Worm (Caenorhabditis elegans) whole organism, mixed stage, embryonic: Measurements from ENCODE around the gene F38B6.7.

Source experiments
- M03D4.4 ChIP-seq: sonication (generic microtip); optimal IDR thresholded peaks from 2 replicates; lab custom pipeline; 2017; ENCODE audit warnings: mild to moderate bottlenecking, missing genetic modification characterization, missing compliant biosample characterization
- bed-3 ChIP-seq: fragments of 200-800 bp; sonication (Bioruptor generic); optimal IDR thresholded peaks from 3 replicates; lab custom pipeline; 2018; ENCODE audit warnings: mild to moderate bottlenecking, missing genetic modification characterization, moderate library complexity, missing compliant biosample characterization
- blmp-1 ChIP-seq: fragments of 150-350 bp; optimal IDR thresholded peaks from 2 replicates; lab custom pipeline; 2014; ENCODE audit warnings: missing biosample characterization, missing genetic modification characterization
- ceh-39 ChIP-seq: fragments of 150-350 bp; optimal IDR thresholded peaks from 2 replicates; lab custom pipeline; 2014; ENCODE audit warnings: missing biosample characterization, missing genetic modification characterization
- ceh-83 ChIP-seq: fragments of 200-800 bp; sonication (Bioruptor generic); optimal IDR thresholded peaks from 2 replicates; lab custom pipeline; 2018; ENCODE audit warnings: mild to moderate bottlenecking, missing genetic modification characterization, missing compliant biosample characterization
- ces-1 ChIP-seq: fragments of 150-350 bp; optimal IDR thresholded peaks from 2 replicates; lab custom pipeline; 2014; ENCODE audit warnings: missing biosample characterization, missing genetic modification reagents, missing genetic modification characterization
- cnd-1 ChIP-seq: fragments of 200-800 bp; sonication (Bioruptor generic); optimal IDR thresholded peaks from 2 replicates; lab custom pipeline; 2018; ENCODE audit warnings: mild to moderate bottlenecking, missing genetic modification characterization, missing compliant biosample characterization
- drap-1 ChIP-seq: fragments of 200-800 bp; sonication (Bioruptor generic); optimal IDR thresholded peaks from 3 replicates; lab custom pipeline; 2018; ENCODE audit warnings: mild to moderate bottlenecking, missing genetic modification characterization, missing compliant biosample characterization
- elt-1 ChIP-seq: sonication (generic microtip); optimal IDR thresholded peaks from 2 replicates; lab custom pipeline; 2017; ENCODE audit warnings: missing genetic modification characterization, mild to moderate bottlenecking, missing compliant biosample characterization, antibody characterized with exemption, moderate library complexity, borderline replicate concordance; ENCODE audit not compliant: insufficient read depth
- elt-3 ChIP-seq: fragments of 150-350 bp; optimal IDR thresholded peaks from 2 replicates; lab custom pipeline; 2014; ENCODE audit warnings: missing biosample characterization, missing genetic modification characterization
- flh-1 ChIP-seq: fragments of 200-800 bp; sonication (Bioruptor generic); optimal IDR thresholded peaks from 2 replicates; lab custom pipeline; 2018; ENCODE audit warnings: mild to moderate bottlenecking, missing genetic modification characterization, moderate library complexity, missing compliant biosample characterization
- ham-2 ChIP-seq: fragments of 200-800 bp; sonication (Bioruptor generic); optimal IDR thresholded peaks from 2 replicates; lab custom pipeline; 2018; ENCODE audit warnings: mild to moderate bottlenecking, missing genetic modification characterization, missing compliant biosample characterization
- hlh-1 ChIP-seq: fragments of 150-350 bp; optimal IDR thresholded peaks from 2 replicates; lab custom pipeline; 2014; ENCODE audit warnings: missing biosample characterization, missing genetic modification reagents, missing genetic modification characterization
- lin-32 ChIP-seq: fragments of 200-800 bp; sonication (Bioruptor generic); optimal IDR thresholded peaks from 2 replicates; lab custom pipeline; 2018; ENCODE audit warnings: mild to moderate bottlenecking, missing genetic modification characterization, missing compliant biosample characterization
- lsy-2 ChIP-seq: fragments of 150-350 bp; optimal IDR thresholded peaks from 2 replicates; lab custom pipeline; 2014; ENCODE audit warnings: missing biosample characterization, missing genetic modification characterization
- mep-1 ChIP-seq: fragments of 150-350 bp; optimal IDR thresholded peaks from 2 replicates; lab custom pipeline; 2017; ENCODE audit warnings: missing biosample characterization, missing genetic modification reagents, missing genetic modification characterization, inconsistent platforms
- mls-2 ChIP-seq: sonication (generic microtip); optimal IDR thresholded peaks from 2 replicates; lab custom pipeline; 2016; ENCODE audit warnings: mild to moderate bottlenecking, missing genetic modification characterization, moderate library complexity, missing compliant biosample characterization
- nhr-2 ChIP-seq: fragments of 150-350 bp; optimal IDR thresholded peaks from 2 replicates; lab custom pipeline; 2014; ENCODE audit warnings: missing biosample characterization, missing genetic modification characterization
- nhr-237 ChIP-seq: fragments of 150-350 bp; optimal IDR thresholded peaks from 2 replicates; lab custom pipeline; 2014; ENCODE audit warnings: missing biosample characterization, missing genetic modification characterization
- nhr-28 ChIP-seq: fragments of 150-350 bp; optimal IDR thresholded peaks from 2 replicates; lab custom pipeline; 2014; ENCODE audit warnings: missing biosample characterization, missing genetic modification characterization
- nhr-76 ChIP-seq: sonication (generic microtip); optimal IDR thresholded peaks from 2 replicates; lab custom pipeline; 2017; ENCODE audit warnings: missing biosample characterization, missing genetic modification characterization
- pha-4 ChIP-seq: fragments of 150-350 bp; optimal IDR thresholded peaks from 2 replicates; lab custom pipeline; 2018; ENCODE audit warnings: missing biosample characterization, missing genetic modification reagents, missing genetic modification characterization
- sem-2 ChIP-seq: fragments of 200-800 bp; sonication (Bioruptor generic); optimal IDR thresholded peaks from 2 replicates; lab custom pipeline; 2018; ENCODE audit warnings: mild to moderate bottlenecking, missing genetic modification characterization, missing compliant biosample characterization
- sptf-1 ChIP-seq: sonication (generic microtip); optimal IDR thresholded peaks from 2 replicates; lab custom pipeline; 2017; ENCODE audit warnings: mild to moderate bottlenecking, missing genetic modification characterization, moderate library complexity, missing compliant biosample characterization
- tbx-8 ChIP-seq: fragments of 200-800 bp; sonication (Bioruptor generic); optimal IDR thresholded peaks from 2 replicates; lab custom pipeline; 2018; ENCODE audit warnings: mild to moderate bottlenecking, missing genetic modification characterization, moderate library complexity, missing compliant biosample characterization
- unc-120 ChIP-seq: sonication (generic microtip); optimal IDR thresholded peaks from 2 replicates; lab custom pipeline; 2017; ENCODE audit warnings: missing genetic modification characterization, missing compliant biosample characterization; ENCODE audit not compliant: poor library complexity, severe bottlenecking
- unc-39 ChIP-seq: fragments of 150-350 bp; optimal IDR thresholded peaks from 2 replicates; lab custom pipeline; 2014; ENCODE audit warnings: missing biosample characterization, missing genetic modification characterization
- zip-8 ChIP-seq: fragments of 150-350 bp; optimal IDR thresholded peaks from 2 replicates; lab custom pipeline; 2014; ENCODE audit warnings: missing biosample characterization, missing genetic modification characterization
- ztf-11 ChIP-seq: fragments of 150-350 bp; optimal IDR thresholded peaks from 2 replicates; lab custom pipeline; 2014; ENCODE audit warnings: missing biosample characterization, missing genetic modification characterization

The F38B6.7 gene

DNA sequence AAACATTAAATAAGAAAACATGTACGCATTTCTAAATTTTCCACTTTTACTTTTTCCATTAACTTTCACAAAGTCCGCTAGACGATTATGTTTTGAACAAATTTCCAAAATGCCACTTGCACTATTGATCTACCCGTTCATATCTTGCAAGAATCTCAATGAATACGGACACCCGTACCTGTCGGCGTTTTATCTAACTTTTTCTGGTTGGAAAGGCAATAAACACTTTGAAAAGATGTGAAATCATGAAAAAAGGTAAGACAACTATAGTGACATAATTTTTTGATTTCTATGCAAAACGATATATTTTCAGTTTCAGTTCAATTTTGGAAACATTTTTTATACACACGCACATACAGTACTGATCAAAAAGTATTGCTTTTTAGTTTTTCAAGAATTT, 26.4 kb downstream of the F38B6.7 start:
- TF ChIP-seq pha-4 (tag; lab: Kevin White, UChicago) (no peak), sptf-1 (no peak), mls-2 (tag; lab: Kevin White, UChicago) (no peak), nhr-28 (tag; lab: Kevin White, UChicago) (no peak), lin-32 (no peak), hlh-1 (no peak), lsy-2 (tag; lab: Kevin White, UChicago) (no peak)

DNA sequence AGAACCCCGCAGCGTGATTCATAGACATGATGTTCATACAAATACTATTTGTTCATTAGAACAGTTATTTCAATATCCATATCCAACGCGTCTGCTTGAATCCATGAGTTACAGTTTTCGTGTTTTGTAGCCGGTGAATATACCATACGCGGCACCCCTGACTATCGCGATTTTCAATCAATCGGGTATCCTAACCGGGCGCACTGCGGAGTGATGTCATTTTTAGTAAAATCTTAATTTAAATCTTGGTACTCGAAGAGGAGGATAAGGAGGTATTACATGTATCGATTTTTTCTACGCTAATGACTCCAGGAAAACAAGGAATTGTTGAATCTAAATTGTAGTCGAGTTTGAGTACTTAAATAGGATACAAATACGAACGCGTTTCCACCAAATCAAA, 28.8 kb downstream of the F38B6.7 start:
- no peak for TF ChIP-seq unc-120
- no peak for TF ChIP-seq elt-1
- no peak for TF ChIP-seq mls-2 (tag; lab: Kevin White, UChicago)
- TF ChIP-seq nhr-2 (tag; lab: Kevin White, UChicago) = no peak
- TF ChIP-seq mep-1 (tag; lab: Kevin White, UChicago) = no peak
- TF ChIP-seq ham-2 = no peak
- no peak for TF ChIP-seq elt-3 (tag; lab: Kevin White, UChicago)
- TF ChIP-seq unc-39 = no peak
- TF ChIP-seq ceh-39 (tag; lab: Kevin White, UChicago) = no peak
- no peak for TF ChIP-seq nhr-237 (tag; lab: Kevin White, UChicago)
- no peak for TF ChIP-seq lsy-2 (tag; lab: Kevin White, UChicago)
- TF ChIP-seq lin-32 = no peak
- no peak for TF ChIP-seq flh-1
- TF ChIP-seq ztf-11 (tag; lab: Kevin White, UChicago) = no peak
- TF ChIP-seq hlh-1 = no peak
- TF ChIP-seq, all 35 proteins: peak for 0

DNA sequence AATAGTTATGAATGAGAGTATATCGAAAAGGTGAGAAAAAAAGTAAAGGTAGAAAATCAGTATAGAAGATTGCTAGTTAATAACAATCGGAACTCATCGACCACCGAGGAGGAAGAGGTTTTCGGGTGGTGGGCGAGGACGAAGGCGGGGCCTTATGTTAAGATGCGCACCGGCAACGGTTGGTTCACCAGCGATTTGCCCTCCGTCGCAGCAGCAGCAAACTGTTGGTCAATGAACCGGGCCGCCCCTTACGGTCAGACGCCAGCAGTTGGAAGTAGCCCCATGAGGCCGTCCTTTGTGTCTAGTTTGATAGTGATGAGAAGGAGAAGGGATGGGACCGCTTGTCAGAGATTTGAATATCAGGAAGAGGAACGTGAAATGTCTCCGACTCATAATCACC, 29.3 kb downstream of the F38B6.7 start, which contains the start of gene nhr-137:
Gene nhr-137, minus strand, starts transcription at position 101 of the 400 bp plus-strand sequence.
- TF ChIP-seq tbx-8 (GFP tag; lab: Kevin White, UChicago) (no peak), bed-3 (GFP tag; lab: Kevin White, UChicago) (no peak), pha-4 (tag; lab: Kevin White, UChicago) (no peak), drap-1 (GFP tag; lab: Kevin White, UChicago) (no peak), blmp-1 (tag; lab: Kevin White, UChicago) (no peak), lin-32 (no peak), nhr-76 (tag; lab: Kevin White, UChicago) (no peak), hlh-1 (no peak), elt-1 (no peak), nhr-28 (tag; lab: Kevin White, UChicago) (no peak), ceh-39 (tag; lab: Kevin White, UChicago) (no peak), unc-120 (no peak), nhr-237 (tag; lab: Kevin White, UChicago) (no peak), sem-2 (no peak), elt-3 (tag; lab: Kevin White, UChicago) (no peak), ceh-83 (GFP tag; lab: Kevin White, UChicago) (no peak), ces-1 (GFP tag; lab: Kevin White, UChicago) (no peak), M03D4.4 (tag; lab: Kevin White, UChicago) (no peak), unc-39 (no peak), mep-1 (tag; lab: Kevin White, UChicago) (no peak)

DNA sequence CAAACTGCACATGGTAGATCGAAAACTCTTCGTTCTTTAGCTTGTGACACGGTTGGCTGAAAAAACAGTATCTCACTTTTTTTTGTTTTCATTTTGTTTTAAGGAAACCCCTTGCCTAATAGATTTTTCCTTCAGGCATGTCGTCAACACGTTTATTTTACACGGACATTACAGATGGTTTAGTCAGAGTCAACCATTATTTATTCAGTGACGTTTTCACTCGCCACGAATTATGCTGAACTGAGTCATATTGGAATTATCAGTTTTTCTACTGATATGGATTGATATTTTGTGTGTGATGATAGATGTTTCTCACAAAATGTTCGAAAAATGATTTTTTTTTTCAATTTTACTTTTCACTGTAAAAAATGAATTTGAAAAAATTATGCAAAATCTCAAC, 30.7 kb downstream of the F38B6.7 start:
- TF ChIP-seq blmp-1 (tag; lab: Kevin White, UChicago) = no peak
- no peak for TF ChIP-seq ceh-39 (tag; lab: Kevin White, UChicago)
- TF ChIP-seq mep-1 (tag; lab: Kevin White, UChicago) = no peak
- TF ChIP-seq nhr-76 (tag; lab: Kevin White, UChicago) = no peak
- no peak for TF ChIP-seq zip-8 (tag; lab: Kevin White, UChicago)
- TF ChIP-seq nhr-2 (tag; lab: Kevin White, UChicago) = no peak
- TF ChIP-seq unc-39 = no peak
- TF ChIP-seq mls-2 (tag; lab: Kevin White, UChicago) = no peak
- no peak for TF ChIP-seq cnd-1 (tag; lab: Kevin White, UChicago)
- TF ChIP-seq ces-1 (GFP tag; lab: Kevin White, UChicago) = no peak
- no peak for TF ChIP-seq bed-3 (GFP tag; lab: Kevin White, UChicago)
- TF ChIP-seq ztf-11 (tag; lab: Kevin White, UChicago) = no peak
- no peak for TF ChIP-seq elt-1

DNA sequence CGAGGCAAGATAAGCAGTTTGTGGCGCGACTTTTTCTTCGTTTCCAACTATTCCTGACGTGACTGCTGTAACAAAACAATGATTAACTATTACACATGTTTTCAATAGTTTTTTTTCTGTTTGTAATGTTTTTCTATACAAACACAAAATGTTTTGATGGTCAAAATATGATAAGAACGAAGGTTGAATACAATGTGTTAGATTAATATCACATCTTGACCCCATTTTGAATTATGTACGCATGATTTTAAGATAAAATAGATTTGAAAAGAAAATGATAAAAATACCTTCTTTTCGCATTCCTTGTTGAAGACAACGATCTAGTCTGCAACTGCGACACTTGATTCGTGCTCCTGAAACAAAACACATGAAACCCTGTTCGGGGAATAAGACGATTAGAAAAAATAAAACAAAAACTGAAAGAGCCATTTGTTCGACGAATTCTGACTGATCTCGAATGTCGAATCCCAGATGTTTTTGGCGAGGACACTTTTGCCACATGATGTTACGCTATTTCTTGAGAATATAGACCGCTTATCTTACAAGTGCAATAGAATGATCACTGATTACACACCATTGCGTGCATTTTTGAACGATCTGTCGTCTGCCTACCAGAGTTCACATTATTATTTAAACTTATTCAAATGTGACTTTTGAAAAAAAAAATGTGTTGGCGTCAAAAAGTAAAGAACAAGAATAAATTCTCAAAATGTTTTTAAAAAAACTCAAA, 32.9 kb downstream of the F38B6.7 start:
- no peak for TF ChIP-seq cnd-1 (tag; lab: Kevin White, UChicago)
- TF ChIP-seq elt-1 = peak; percentile 51
- TF ChIP-seq, all 35 proteins: peak for 1
